Worm (Caenorhabditis elegans) whole organism, L3 larva: ENCODE measurements around the gene nos-1.

Source experiments
- ceh-16 ChIP-seq: sonication (generic microtip); optimal IDR thresholded peaks from 2 replicates; lab custom pipeline; 2017; ENCODE audit warnings: missing biosample characterization, missing genetic modification characterization
- fkh-10 ChIP-seq: sonication (generic microtip); optimal IDR thresholded peaks from 2 replicates; lab custom pipeline; 2017; ENCODE audit warnings: missing biosample characterization, missing genetic modification reagents, missing genetic modification characterization
- fos-1 ChIP-seq: fragments of 150-350 bp; optimal IDR thresholded peaks from 2 replicates; lab custom pipeline; 2014; ENCODE audit warnings: missing biosample characterization, missing genetic modification characterization
- mdl-1 ChIP-seq: fragments of 150-350 bp; optimal IDR thresholded peaks from 2 replicates; lab custom pipeline; 2014; ENCODE audit warnings: missing biosample characterization, missing genetic modification characterization
- nhr-237 ChIP-seq: fragments of 150-350 bp; optimal IDR thresholded peaks from 2 replicates; lab custom pipeline; 2014; ENCODE audit warnings: missing biosample characterization, missing genetic modification characterization
- nhr-76 ChIP-seq: fragments of 150-350 bp; sonication (generic microtip); optimal IDR thresholded peaks from 5 replicates; lab custom pipeline; 2014; ENCODE audit warnings: missing biosample characterization, missing genetic modification characterization
- pha-4 ChIP-seq: fragments of 150-350 bp; optimal IDR thresholded peaks from 2 replicates; lab custom pipeline; 2014; ENCODE audit warnings: missing biosample characterization, missing genetic modification reagents, missing genetic modification characterization
- snpc-4 ChIP-seq: fragments of 150-350 bp; optimal IDR thresholded peaks from 2 replicates; lab custom pipeline; 2014; ENCODE audit warnings: missing biosample characterization, missing genetic modification characterization
- unc-39 ChIP-seq: sonication (generic microtip); optimal IDR thresholded peaks from 4 replicates; lab custom pipeline; 2017; ENCODE audit warnings: missing biosample characterization, missing genetic modification characterization
- unc-62 ChIP-seq: fragments of 150-350 bp; sonication (generic microtip); optimal IDR thresholded peaks from 4 replicates; lab custom pipeline; 2014; ENCODE audit warnings: missing biosample characterization, missing genetic modification reagents, missing genetic modification characterization
- ztf-11 ChIP-seq: fragments of 150-350 bp; optimal IDR thresholded peaks from 2 replicates; lab custom pipeline; 2014; ENCODE audit warnings: missing biosample characterization, missing genetic modification characterization

DNA sequence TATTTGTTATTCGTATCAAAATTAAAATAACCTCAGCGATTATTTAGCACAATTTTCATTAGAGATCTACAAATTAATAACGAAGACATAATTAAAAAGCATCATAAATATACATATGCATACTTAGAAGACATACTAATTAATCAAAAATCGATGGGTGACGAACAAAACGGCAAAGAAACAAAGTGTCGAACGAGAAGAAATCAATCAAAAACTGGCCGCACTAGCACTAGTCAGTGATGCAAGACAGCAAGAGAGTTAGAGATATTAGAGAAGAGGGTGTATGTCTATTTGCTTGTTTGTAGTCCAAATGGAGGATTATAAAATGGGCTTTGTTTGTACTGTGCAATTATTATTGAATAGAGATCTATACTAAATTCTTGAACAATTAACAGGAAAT lies 6.1 kb downstream of the nos-1 start:
- TF ChIP-seq mdl-1 (tag; lab: Kevin White, UChicago) (no peak), unc-62 (GFP tag; lab: Kevin White, UChicago) (no peak), snpc-4 (tag; lab: Kevin White, UChicago) (peak; percentile 20), pha-4 (tag; lab: Kevin White, UChicago) (peak; percentile 28), ztf-11 (no peak), unc-39 (tag; lab: Kevin White, UChicago) (no peak), nhr-76 (tag; lab: Kevin White, UChicago) (no peak), nhr-237 (tag; lab: Kevin White, UChicago) (no peak), fos-1 (tag; lab: Kevin White, UChicago) (no peak), ceh-16 (tag; lab: Kevin White, UChicago) (no peak), fkh-10 (GFP tag; lab: Kevin White, UChicago) (no peak)
